Fruit fly (Drosophila melanogaster): ENCODE measurements around the gene Sox21b.

Sox21b gene

dm6 chr3L:14177476-14178179 is 46.5 kb upstream of the Sox21b start:
- TF ChIP-seq Dref (GFP tag; IDR thresholded peaks at IDR 0.05) (no peak), usp (GFP tag; optimal IDR thresholded peaks at IDR 0.05) (no peak), Nf-YB (GFP tag; optimal IDR thresholded peaks at IDR 0.05) (peak; percentile 100), Doc2 (GFP tag; IDR thresholded peaks at IDR 0.05) (no peak), zen2 (GFP tag; IDR thresholded peaks at IDR 0.05; ENCODE audit: partially characterized antibody) (peak; percentile 70; the same call in 2 of the 3 replicates), stwl (tag; optimal IDR thresholded peaks at IDR 0.05) (no peak), CG7271 (tag; optimal IDR thresholded peaks at IDR 0.05) (no peak), insv (GFP tag; optimal IDR thresholded peaks at IDR 0.05) (peak in 1 of 2 experiments; percentile 37), CG1832 (GFP tag; optimal IDR thresholded peaks at IDR 0.05) (peak; percentile 99), CG5245 (GFP tag; optimal IDR thresholded peaks at IDR 0.05) (no peak), ERR (GFP tag; optimal IDR thresholded peaks at IDR 0.05) (no peak), mld (GFP tag; IDR thresholded peaks at IDR 0.05; ENCODE audit: partially characterized antibody) (no peak), CG43689 (GFP tag; IDR thresholded peaks at IDR 0.05) (no peak), bsh (GFP tag; optimal IDR thresholded peaks at IDR 0.05) (peak in 1 of 2 experiments; percentile 24), kni (GFP tag; optimal IDR thresholded peaks at IDR 0.05) (peak; percentile 41), crol (GFP tag; IDR thresholded peaks at IDR 0.05) (peak; percentile 37; the same call in 1 of the 2 replicates), bbx (GFP tag; IDR thresholded peaks at IDR 0.05; ENCODE audit: partially characterized antibody) (peak; percentile 54; the same call in 1 of the 2 replicates), CG32767 (GFP tag; IDR thresholded peaks at IDR 0.05) (no peak), MESR4 (GFP tag; optimal IDR thresholded peaks at IDR 0.05) (no peak), peb (GFP tag; IDR thresholded peaks at IDR 0.05) (peak; percentile 14; the same call in 1 of the 2 replicates), Pdp1 (GFP tag; optimal IDR thresholded peaks at IDR 0.05) (peak in 1 of 2 experiments; percentile 91), CG13894 (tag; optimal IDR thresholded peaks at IDR 0.05) (no peak), Mad (GFP tag; optimal IDR thresholded peaks at IDR 0.05) (no peak), Dll (GFP tag; IDR thresholded peaks at IDR 0.05; ENCODE audit: partially characterized antibody) (0 out of 4 replicates have a peak, but pooled peaks have one; percentile 35), twi (tag; optimal IDR thresholded peaks at IDR 0.05) (no peak), CG8765 (GFP tag; IDR thresholded peaks at IDR 0.05) (0 out of 2 replicates have a peak, but pooled peaks have one; percentile 5), seq (GFP tag; IDR thresholded peaks at IDR 0.05) (peak; percentile 92), pum (GFP tag; optimal IDR thresholded peaks at IDR 0.05) (no peak), CG12659 (GFP tag; optimal IDR thresholded peaks at IDR 0.05) (no peak), sens (GFP tag) (peak; percentile 84), Ets97D (GFP tag; optimal IDR thresholded peaks at IDR 0.05) (no peak), sna (GFP tag; IDR thresholded peaks at IDR 0.05; ENCODE audit: partially characterized antibody) (0 out of 2 replicates have a peak, but pooled peaks have one; percentile 43), CG17829 (tag; optimal IDR thresholded peaks at IDR 0.05) (peak; percentile 59), Med (GFP tag) (no peak), mam (GFP tag; optimal IDR thresholded peaks at IDR 0.05) (no peak), CG9797 (GFP tag; optimal IDR thresholded peaks at IDR 0.05) (no peak), Eip74EF (GFP tag; optimal IDR thresholded peaks at IDR 0.05) (peak in 1 of 2 experiments; percentile 50), sqz (GFP tag; optimal IDR thresholded peaks at IDR 0.05) (peak; percentile 39), sim (GFP tag; IDR thresholded peaks at IDR 0.05) (no peak), onecut (GFP tag; IDR thresholded peaks at IDR 0.05) (peak; percentile 35; the same call in 1 of the 2 replicates), CG8478 (optimal IDR thresholded peaks at IDR 0.05) (peak; percentile 95), Elba2 (GFP tag; optimal IDR thresholded peaks at IDR 0.05) (peak; percentile 9), amos (GFP tag; IDR thresholded peaks at IDR 0.05; ENCODE audit: partially characterized antibody) (0 out of 2 replicates have a peak, but pooled peaks have one; percentile 11), oc (tag; optimal IDR thresholded peaks at IDR 0.05) (peak; percentile 82), zen (tag; optimal IDR thresholded peaks at IDR 0.05) (peak; percentile 2), CG18764 (GFP tag; optimal IDR thresholded peaks at IDR 0.05) (no peak), CG10959 (GFP tag; IDR thresholded peaks at IDR 0.05) (no peak), bowl (GFP tag; IDR thresholded peaks at IDR 0.05) (no peak), danr (GFP tag; IDR thresholded peaks at IDR 0.05) (no peak)
